Worm (Caenorhabditis elegans): ENCODE measurements around the gene R09D1.12.

R09D1.12 gene

DNA sequence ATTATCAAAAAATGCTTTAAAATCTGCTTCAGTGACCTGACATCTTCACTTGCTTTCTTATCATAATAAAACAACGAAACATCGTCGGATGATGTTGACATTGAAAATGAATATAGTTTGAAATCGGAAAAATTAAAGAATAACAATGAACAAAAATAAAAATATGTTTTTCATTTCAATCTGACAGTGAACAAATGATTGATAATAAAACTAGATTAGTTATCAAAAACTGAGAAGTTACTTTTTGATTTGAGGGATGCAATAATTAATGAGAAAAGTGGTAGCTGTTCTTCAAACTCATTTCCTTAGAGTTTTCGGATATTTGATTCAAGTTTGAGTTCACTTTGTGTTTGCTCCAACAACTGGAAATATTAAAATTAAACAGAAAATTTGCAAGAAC is 8.6 kb downstream of the R09D1.12 start, which contains the start of gene chil-15:
Gene chil-15 (minus strand): TSS at position 101 of the 400 bp plus-strand sequence.
- no peak for TF ChIP-seq vab-15 (tag; optimal IDR thresholded peaks at IDR 0.05)
- no peak for TF ChIP-seq alr-1 (tag; optimal IDR thresholded peaks at IDR 0.05; ENCODE audit: borderline replicate concordance)
- TF ChIP-seq hlh-17 (GFP tag; optimal IDR thresholded peaks at IDR 0.05; ENCODE audit: borderline replicate concordance) = no peak
- no peak for TF ChIP-seq mep-1 (tag; optimal IDR thresholded peaks at IDR 0.05)
- TF ChIP-seq pqm-1 (tag; optimal IDR thresholded peaks at IDR 0.05) = no peak
- no peak for TF ChIP-seq C34B4.2 (tag; optimal IDR thresholded peaks at IDR 0.05)
- no peak for TF ChIP-seq mab-9 (GFP tag; IDR thresholded peaks at IDR 0.05)
- no peak for TF ChIP-seq aha-1 (tag; optimal IDR thresholded peaks at IDR 0.05)
- no peak for TF ChIP-seq ama-1 (optimal IDR thresholded peaks at IDR 0.05)
- TF ChIP-seq C16A3.4 (tag; optimal IDR thresholded peaks at IDR 0.05) = no peak
- TF ChIP-seq grh-1 (GFP tag; IDR thresholded peaks at IDR 0.05) = no peak
- TF ChIP-seq dpl-1 (GFP tag; optimal IDR thresholded peaks at IDR 0.05) = no peak
- TF ChIP-seq nhr-77 (tag; optimal IDR thresholded peaks at IDR 0.05) = no peak
- TF ChIP-seq dsc-1 (tag; optimal IDR thresholded peaks at IDR 0.05) = no peak

DNA sequence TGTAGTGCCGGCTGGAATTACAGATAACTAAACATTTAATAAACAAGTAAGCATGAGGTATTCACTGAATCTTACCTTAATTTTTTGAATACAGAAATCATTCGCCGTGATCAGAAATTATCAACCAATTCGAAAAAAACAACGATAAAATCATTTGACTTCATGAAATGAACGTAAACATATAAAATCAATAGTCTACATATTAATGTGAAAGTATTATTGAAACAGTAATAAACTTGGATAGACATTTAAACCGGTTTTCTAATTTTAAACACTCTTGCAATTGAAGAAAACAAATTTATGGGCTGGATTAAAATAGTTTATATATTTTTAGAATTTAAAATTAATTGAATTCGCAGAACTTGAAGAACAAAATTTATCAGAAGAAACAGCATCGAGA is 10.2 kb downstream of the R09D1.12 start, which contains the start of gene chil-16:
Gene chil-16 (minus strand): TSS at position 101 of the 400 bp plus-strand sequence.
- TF ChIP-seq mef-2 (tag; optimal IDR thresholded peaks at IDR 0.05) (no peak), grh-1 (GFP tag; IDR thresholded peaks at IDR 0.05) (no peak), dsc-1 (tag; optimal IDR thresholded peaks at IDR 0.05) (no peak), ceh-8 (GFP tag; optimal IDR thresholded peaks at IDR 0.05) (no peak), skn-1 (tag; optimal IDR thresholded peaks at IDR 0.05) (no peak), C16A3.4 (tag; optimal IDR thresholded peaks at IDR 0.05) (no peak), irx-1 (tag; optimal IDR thresholded peaks at IDR 0.05) (no peak), dpl-1 (GFP tag; optimal IDR thresholded peaks at IDR 0.05) (no peak), nhr-19 (GFP tag; conservative IDR thresholded peaks at IDR 0.05) (no peak)

DNA sequence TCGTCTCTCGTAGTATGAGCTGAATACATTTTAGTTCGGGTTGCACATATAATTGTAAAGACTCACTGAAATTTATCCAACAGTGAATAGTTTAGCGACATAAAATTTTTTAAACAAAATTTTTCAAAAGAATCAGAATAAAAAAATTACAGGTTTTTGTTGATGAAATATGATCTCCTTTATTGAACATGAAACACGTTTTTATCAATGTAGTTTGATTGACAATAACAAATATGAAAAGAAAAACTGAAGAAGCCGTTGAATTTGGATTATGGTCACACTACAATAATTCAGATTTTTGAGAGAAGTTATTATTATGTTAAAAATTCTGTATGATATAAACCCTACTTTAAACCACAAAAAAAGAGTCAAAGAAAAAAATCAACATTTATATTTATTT is 12.0 kb downstream of the R09D1.12 start, which contains the start of gene chil-17:
Gene chil-17 (minus strand): TSS at position 101 of the 400 bp plus-strand sequence.
- TF ChIP-seq C16A3.4 (tag; optimal IDR thresholded peaks at IDR 0.05) = no peak

DNA sequence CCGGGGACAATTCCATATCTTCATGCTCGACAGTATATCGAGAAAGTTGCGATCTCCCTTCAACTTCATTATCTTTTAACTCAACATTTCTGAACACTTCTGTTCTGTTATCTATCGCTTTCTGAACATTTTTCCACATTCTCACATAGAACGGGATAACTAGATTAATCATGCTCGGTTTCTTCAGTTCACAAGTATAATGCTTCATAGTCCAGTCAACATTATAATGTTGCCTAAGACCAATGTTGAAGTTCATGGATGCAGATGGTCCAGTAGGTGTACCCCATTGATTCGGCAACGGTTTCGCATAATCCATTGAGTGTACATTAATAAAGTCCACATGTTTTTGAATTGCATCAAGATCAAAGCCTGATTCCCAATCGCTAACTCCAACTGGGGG is 13.2 kb downstream of the R09D1.12 start:
- TF ChIP-seq xbp-1 (tag; optimal IDR thresholded peaks at IDR 0.05) (no peak), lin-39 (tag; optimal IDR thresholded peaks at IDR 0.05) (no peak), egl-13 (tag; optimal IDR thresholded peaks at IDR 0.05) (no peak), nhr-12 (tag; optimal IDR thresholded peaks at IDR 0.05) (no peak), isw-1 (GFP tag; IDR thresholded peaks at IDR 0.05) (no peak), nhr-85 (tag) (no peak), elt-2 (tag; optimal IDR thresholded peaks at IDR 0.05) (no peak), nhr-77 (tag; optimal IDR thresholded peaks at IDR 0.05) (no peak), snpc-4 (tag; optimal IDR thresholded peaks at IDR 0.05) (no peak), lir-3 (tag; optimal IDR thresholded peaks at IDR 0.05; ENCODE audit: poor library complexity) (no peak), fos-1 (tag; optimal IDR thresholded peaks at IDR 0.05) (no peak), dpl-1 (GFP tag; optimal IDR thresholded peaks at IDR 0.05) (no peak), lin-13 (GFP tag; optimal IDR thresholded peaks at IDR 0.05) (no peak)

ce11 chrII:9438227-9438626 is 13.8 kb downstream of the R09D1.12 start, which contains the start of gene chil-13:
TSS of gene chil-13 (minus strand) at chrII:9438327.
- peak; percentile 9 for TF ChIP-seq blmp-1 (tag; optimal IDR thresholded peaks at IDR 0.05)
- peak in 1 of 2 experiments; percentile 0 for TF ChIP-seq lin-35 (GFP tag; optimal IDR thresholded peaks at IDR 0.05)
- TF ChIP-seq lin-39 (tag; optimal IDR thresholded peaks at IDR 0.05) = no peak
- peak in 1 of 6 experiments; percentile 33 for TF ChIP-seq elt-3 (tag; optimal IDR thresholded peaks at IDR 0.05)

ce11 chrII:9436009-9436408 is 16.1 kb downstream of the R09D1.12 start, which contains the start of gene kin-16:
TSS of gene kin-16 (minus strand) at chrII:9436109.
- TF ChIP-seq pqm-1 (tag; optimal IDR thresholded peaks at IDR 0.05) (no peak), hlh-17 (GFP tag; optimal IDR thresholded peaks at IDR 0.05; ENCODE audit: borderline replicate concordance) (no peak), nhr-237 (tag; optimal IDR thresholded peaks at IDR 0.05) (no peak), snu-23 (GFP tag; optimal IDR thresholded peaks at IDR 0.05) (no peak), skn-1 (tag; optimal IDR thresholded peaks at IDR 0.05) (no peak), mdl-1 (tag; optimal IDR thresholded peaks at IDR 0.05) (no peak), egl-27 (tag; optimal IDR thresholded peaks at IDR 0.05) (no peak), lin-13 (GFP tag; optimal IDR thresholded peaks at IDR 0.05) (no peak), blmp-1 (tag; optimal IDR thresholded peaks at IDR 0.05) (peak; percentile 30), hpl-2 (GFP tag; optimal IDR thresholded peaks at IDR 0.05) (no peak), F16B12.6 (tag; optimal IDR thresholded peaks at IDR 0.05) (no peak), swsn-7 (tag; optimal IDR thresholded peaks at IDR 0.05) (no peak), fkh-8 (tag; optimal IDR thresholded peaks at IDR 0.05) (no peak), mab-9 (GFP tag; IDR thresholded peaks at IDR 0.05) (no peak), sup-37 (GFP tag; optimal IDR thresholded peaks at IDR 0.05) (no peak), nhr-90 (tag; optimal IDR thresholded peaks at IDR 0.05; ENCODE audit: poor library complexity) (no peak)

Data from whole organism, L1 larva.